Worm (Caenorhabditis elegans): Measurements from ENCODE around the gene W06F12.2.

The W06F12.2 gene

DNA sequence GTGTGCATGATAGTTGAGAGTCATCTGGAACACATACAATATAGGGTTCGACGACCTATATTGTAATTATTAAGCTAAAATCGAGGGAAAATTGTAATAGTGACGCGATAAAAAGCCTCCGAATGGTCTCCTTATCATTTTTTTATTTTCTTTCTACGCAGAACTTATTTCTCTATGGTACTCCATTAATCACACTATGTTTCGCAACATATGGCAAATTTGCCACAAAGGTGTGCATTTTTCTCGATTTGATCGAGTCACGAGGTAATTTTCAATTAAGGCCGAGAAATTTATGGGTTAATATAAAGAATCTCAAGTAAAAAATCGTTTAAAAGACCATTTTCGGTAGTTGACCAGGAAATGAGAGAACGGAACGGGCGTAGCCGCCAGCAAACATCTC is 30.6 kb upstream of the W06F12.2 start, which contains the start of gene dbn-1:
TSS of gene dbn-1 (minus strand) at position 24 of the 400 bp plus-strand sequence.
- TF ChIP-seq nhr-80 (tag; optimal IDR thresholded peaks at IDR 0.05), result peak; percentile 66
- peak; percentile 3 for TF ChIP-seq F23B12.7 (tag; optimal IDR thresholded peaks at IDR 0.05; ENCODE audit: insufficient read depth)
- TF ChIP-seq cebp-1 (GFP tag; IDR thresholded peaks at IDR 0.05), result peak; percentile 66; the same call in 1 of the 2 replicates
- peak; percentile 86 for TF ChIP-seq cebp-1 (tag; optimal IDR thresholded peaks at IDR 0.05)
- TF ChIP-seq ceh-91 (GFP tag; IDR thresholded peaks at IDR 0.05), result no peak

DNA sequence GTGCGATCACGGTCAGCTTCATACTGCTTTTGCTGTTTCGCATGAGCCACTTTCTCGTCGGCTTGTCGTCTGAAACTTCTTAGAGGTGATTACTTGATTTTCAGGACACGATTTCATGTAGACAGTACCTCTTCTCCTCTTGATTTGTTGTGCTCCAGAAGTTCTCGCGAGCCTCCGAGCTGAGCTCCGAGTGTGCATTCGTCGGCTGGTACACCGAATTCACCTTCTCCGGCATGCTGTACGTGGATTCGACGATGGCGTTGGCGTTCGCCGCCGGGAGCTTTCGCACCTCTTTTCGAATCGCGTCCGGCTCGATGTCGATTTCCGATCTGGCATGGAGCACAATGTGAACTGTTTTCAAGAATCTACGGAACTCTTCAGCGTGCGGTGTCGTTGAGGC is 29.5 kb upstream of the W06F12.2 start:
- TF ChIP-seq zfh-2 (GFP tag; conservative IDR thresholded peaks at IDR 0.05) (0 out of 2 replicates have a peak, but pooled peaks have one; percentile 42), mcd-1 (GFP tag; IDR thresholded peaks at IDR 0.05) (no peak)

ce11 chrIII:13759691-13760090 is 28.2 kb upstream of the W06F12.2 start:
- TF ChIP-seq attf-6 (GFP tag; IDR thresholded peaks at IDR 0.05), result no peak
- 0 out of 2 replicates have a peak, but pooled peaks have one; percentile 28 for TF ChIP-seq hsf-1 (GFP tag; IDR thresholded peaks at IDR 0.05)
- 0 out of 2 replicates have a peak, but pooled peaks have one; percentile 12 for TF ChIP-seq egrh-3 (GFP tag; IDR thresholded peaks at IDR 0.05)
- no peak for TF ChIP-seq ztf-25 (GFP tag; IDR thresholded peaks at IDR 0.05)
- TF ChIP-seq zfh-2 (GFP tag; conservative IDR thresholded peaks at IDR 0.05), result peak; percentile 55; the same call in 1 of the 2 replicates

- no peak for TF ChIP-seq lag-1 (GFP tag; IDR thresholded peaks at IDR 0.05)
- TF ChIP-seq bed-1 (GFP tag; IDR thresholded peaks at IDR 0.05), result no peak
- TF ChIP-seq lsy-27 (tag; optimal IDR thresholded peaks at IDR 0.05; ENCODE audit: borderline replicate concordance, insufficient read depth), result no peak
- no peak for TF ChIP-seq ztf-6 (GFP tag; IDR thresholded peaks at IDR 0.05)
- no peak for TF ChIP-seq egrh-3 (GFP tag; IDR thresholded peaks at IDR 0.05)
- TF ChIP-seq B0019.2 (GFP tag; conservative IDR thresholded peaks at IDR 0.05), result no peak
- TF ChIP-seq ceh-79 (tag; optimal IDR thresholded peaks at IDR 0.05), result no peak
- no peak for TF ChIP-seq ceh-27 (GFP tag; optimal IDR thresholded peaks at IDR 0.05)
- no peak for TF ChIP-seq zfh-2 (GFP tag; conservative IDR thresholded peaks at IDR 0.05)
- TF ChIP-seq lin-26 (GFP tag; IDR thresholded peaks at IDR 0.05), result no peak
- no peak for TF ChIP-seq B0336.3 (GFP tag; IDR thresholded peaks at IDR 0.05)
- no peak for TF ChIP-seq tbp1 (GFP tag; optimal IDR thresholded peaks at IDR 0.05)
- TF ChIP-seq egl-18 (GFP tag; IDR thresholded peaks at IDR 0.05), result no peak
- no peak for TF ChIP-seq C06A6.2 (GFP tag; conservative IDR thresholded peaks at IDR 0.05)
- peak; percentile 74 for TF ChIP-seq lin-54 (GFP tag; optimal IDR thresholded peaks at IDR 0.05)
- no peak for TF ChIP-seq rpc-1 (optimal IDR thresholded peaks at IDR 0.05)
- TF ChIP-seq rpc-1 (tag; optimal IDR thresholded peaks at IDR 0.05), result no peak
- TF ChIP-seq ztf-28 (GFP tag; IDR thresholded peaks at IDR 0.05), result no peak
- no peak for TF ChIP-seq lin-35 (GFP tag; optimal IDR thresholded peaks at IDR 0.05)
- no peak for TF ChIP-seq attf-6 (GFP tag; IDR thresholded peaks at IDR 0.05)
- no peak for TF ChIP-seq nhr-120 (GFP tag; IDR thresholded peaks at IDR 0.05)
- no peak for TF ChIP-seq rcor-1 (GFP tag; IDR thresholded peaks at IDR 0.05)
- no peak for TF ChIP-seq nfya-2 (GFP tag; IDR thresholded peaks at IDR 0.05)
- no peak for TF ChIP-seq nhr-80 (tag; optimal IDR thresholded peaks at IDR 0.05)
- no peak for TF ChIP-seq madf-10 (tag; optimal IDR thresholded peaks at IDR 0.05)
- TF ChIP-seq F49E8.2 (tag; optimal IDR thresholded peaks at IDR 0.05; ENCODE audit: insufficient read depth), result peak; percentile 14
- TF ChIP-seq B0261.1 (tag; optimal IDR thresholded peaks at IDR 0.05), result no peak
- TF ChIP-seq Y53F4B.3 (GFP tag; IDR thresholded peaks at IDR 0.05), result no peak
- TF ChIP-seq dox-1 (GFP tag; IDR thresholded peaks at IDR 0.05), result 0 out of 2 replicates have a peak, but pooled peaks have one; percentile 22
- no peak for TF ChIP-seq tbx-9 (tag; optimal IDR thresholded peaks at IDR 0.05; ENCODE audit: borderline replicate concordance)
- TF ChIP-seq snpc-1.3 (tag; optimal IDR thresholded peaks at IDR 0.05; ENCODE audit: insufficient read depth), result no peak
- TF ChIP-seq die-1 (tag; optimal IDR thresholded peaks at IDR 0.05), result no peak
- TF ChIP-seq attf-5 (GFP tag; optimal IDR thresholded peaks at IDR 0.05), result no peak
- no peak for TF ChIP-seq fkh-3 (tag; optimal IDR thresholded peaks at IDR 0.05)
- peak; percentile 91 for TF ChIP-seq F33H1.4 (GFP tag; IDR thresholded peaks at IDR 0.05)
- no peak for TF ChIP-seq ztf-25 (GFP tag; IDR thresholded peaks at IDR 0.05)
- TF ChIP-seq nhr-179 (tag; optimal IDR thresholded peaks at IDR 0.05), result no peak
Observed at ce11 chrIII:13755689-13756088, 24.2 kb upstream of the W06F12.2 start, which contains the start of gene toca-2. toca-2 (plus strand) TSS chrIII:13755896.
